Worm (Caenorhabditis elegans) whole organism, L2 larva: Measurements from ENCODE around the gene F59B10.6.

ENCODE experiments used
- C34F6.9 ChIP-seq: fragments of 150-350 bp; optimal IDR thresholded peaks from 2 replicates; lab custom pipeline; 2014; ENCODE audit warnings: missing biosample characterization, missing genetic modification characterization
- F13H6.1 ChIP-seq: sonication (generic microtip); optimal IDR thresholded peaks from 2 replicates; lab custom pipeline; 2016; ENCODE audit warnings: missing genetic modification characterization, missing compliant biosample characterization
- R02D3.7 ChIP-seq: fragments of 150-350 bp; optimal IDR thresholded peaks from 2 replicates; lab custom pipeline; 2014; ENCODE audit warnings: missing biosample characterization, missing genetic modification characterization
- Y55F3AM.14 ChIP-seq: fragments of 200-800 bp; sonication (Bioruptor generic); optimal IDR thresholded peaks from 2 replicates; lab custom pipeline; 2018; ENCODE audit warnings: mild to moderate bottlenecking, missing genetic modification characterization, missing compliant biosample characterization
- ZK546.5 ChIP-seq: sonication (generic microtip); optimal IDR thresholded peaks from 2 replicates; lab custom pipeline; 2017; ENCODE audit warnings: missing biosample characterization, missing genetic modification characterization
- alr-1 ChIP-seq: fragments of 150-350 bp; optimal IDR thresholded peaks from 2 replicates; lab custom pipeline; 2014; ENCODE audit warnings: missing biosample characterization, missing genetic modification characterization
- ama-1 ChIP-seq: fragments of 150-350 bp; optimal IDR thresholded peaks from 2 replicates; lab custom pipeline; 2018; ENCODE audit warnings: inconsistent platforms
- blmp-1 ChIP-seq: sonication (generic microtip); optimal IDR thresholded peaks from 2 replicates; lab custom pipeline; 2017; ENCODE audit warnings: missing genetic modification characterization, mild to moderate bottlenecking, missing compliant biosample characterization, antibody characterized with exemption, moderate library complexity; ENCODE audit not compliant: insufficient read depth
- ceh-16 ChIP-seq: fragments of 150-350 bp; optimal IDR thresholded peaks from 2 replicates; lab custom pipeline; 2014; ENCODE audit warnings: missing biosample characterization, missing genetic modification characterization
- ceh-82 ChIP-seq: fragments of 150-350 bp; optimal IDR thresholded peaks from 2 replicates; lab custom pipeline; 2014; ENCODE audit warnings: missing biosample characterization, missing genetic modification characterization
- crh-2 ChIP-seq: sonication (generic microtip); optimal IDR thresholded peaks from 2 replicates; lab custom pipeline; 2017; ENCODE audit warnings: missing biosample characterization, missing genetic modification characterization
- dmd-4 ChIP-seq: sonication (generic microtip); optimal IDR thresholded peaks from 2 replicates; lab custom pipeline; 2017; ENCODE audit warnings: missing biosample characterization, missing genetic modification characterization
- egl-27 ChIP-seq: sonication (generic microtip); optimal IDR thresholded peaks from 3 replicates; lab custom pipeline; 2017; ENCODE audit warnings: missing biosample characterization, missing genetic modification reagents, missing genetic modification characterization
- elt-1 ChIP-seq: fragments of 150-350 bp; optimal IDR thresholded peaks from 2 replicates; lab custom pipeline; 2014; ENCODE audit warnings: missing biosample characterization, missing genetic modification characterization
- elt-3 ChIP-seq: sonication (generic microtip); optimal IDR thresholded peaks from 2 replicates; lab custom pipeline; 2017; ENCODE audit warnings: missing biosample characterization, missing genetic modification characterization
- fos-1 ChIP-seq: fragments of 150-350 bp; optimal IDR thresholded peaks from 2 replicates; lab custom pipeline; 2014; ENCODE audit warnings: missing biosample characterization, missing genetic modification characterization
- gmeb-1 ChIP-seq: fragments of 150-350 bp; optimal IDR thresholded peaks from 2 replicates; lab custom pipeline; 2014; ENCODE audit warnings: missing biosample characterization, missing genetic modification characterization
- lin-11 ChIP-seq: fragments of 150-350 bp; sonication (generic microtip); optimal IDR thresholded peaks from 2 replicates; lab custom pipeline; 2014; ENCODE audit warnings: missing biosample characterization, missing genetic modification characterization, inconsistent platforms, mixed read lengths
- lin-13 ChIP-seq: fragments of 150-350 bp; optimal IDR thresholded peaks from 2 replicates; lab custom pipeline; 2014; ENCODE audit warnings: missing biosample characterization, missing genetic modification reagents, missing genetic modification characterization
- lin-39 ChIP-seq: fragments of 150-350 bp; optimal IDR thresholded peaks from 2 replicates; lab custom pipeline; 2014; ENCODE audit warnings: missing biosample characterization, missing genetic modification reagents, missing genetic modification characterization
- lsy-2 ChIP-seq, 2 experiments: fragments of 150-350 bp in 1 of 2; sonication (generic microtip) in 1 of 2; optimal IDR thresholded peaks; 2 replicates each; lab custom pipeline; 2014 to 2017; ENCODE audit warnings: missing biosample characterization in 2 of 2, missing genetic modification characterization in 2 of 2
- mab-5 ChIP-seq: fragments of 150-350 bp; optimal IDR thresholded peaks from 2 replicates; lab custom pipeline; 2014; ENCODE audit warnings: missing biosample characterization, missing genetic modification characterization
- mbf-1 ChIP-seq: sonication (generic microtip); optimal IDR thresholded peaks from 2 replicates; lab custom pipeline; 2017; ENCODE audit warnings: missing biosample characterization, missing genetic modification characterization
- mdl-1 ChIP-seq, 2 experiments: fragments of 150-350 bp in 1 of 2; sonication (generic microtip) in 1 of 2; optimal IDR thresholded peaks; 2 replicates each; lab custom pipeline; 2017; ENCODE audit warnings: missing biosample characterization in 2 of 2, missing genetic modification characterization in 2 of 2
- nhr-10 ChIP-seq: sonication (generic microtip); optimal IDR thresholded peaks from 2 replicates; lab custom pipeline; 2017; ENCODE audit warnings: missing biosample characterization, missing genetic modification characterization
- nhr-11 ChIP-seq: fragments of 150-350 bp; optimal IDR thresholded peaks from 2 replicates; lab custom pipeline; 2014; ENCODE audit warnings: missing biosample characterization, missing genetic modification characterization
- nhr-129 ChIP-seq: fragments of 150-350 bp; optimal IDR thresholded peaks from 2 replicates; lab custom pipeline; 2014; ENCODE audit warnings: missing biosample characterization, missing genetic modification characterization
- nhr-21 ChIP-seq: fragments of 150-350 bp; optimal IDR thresholded peaks from 2 replicates; lab custom pipeline; 2014; ENCODE audit warnings: missing biosample characterization, missing genetic modification characterization
- nhr-23 ChIP-seq: fragments of 150-350 bp; optimal IDR thresholded peaks from 2 replicates; lab custom pipeline; 2014; ENCODE audit warnings: missing biosample characterization, missing genetic modification reagents, missing genetic modification characterization
- nhr-237 ChIP-seq: fragments of 150-350 bp; optimal IDR thresholded peaks from 2 replicates; lab custom pipeline; 2014; ENCODE audit warnings: missing biosample characterization, missing genetic modification characterization
- nhr-25 ChIP-seq: fragments of 150-350 bp; sonication (generic microtip); optimal IDR thresholded peaks from 3 replicates; lab custom pipeline; 2014; ENCODE audit warnings: missing biosample characterization, missing genetic modification characterization
- nhr-6 ChIP-seq: fragments of 150-350 bp; optimal IDR thresholded peaks from 2 replicates; lab custom pipeline; 2014; ENCODE audit warnings: missing biosample characterization, missing genetic modification characterization
- nhr-77 ChIP-seq: fragments of 150-350 bp; optimal IDR thresholded peaks from 2 replicates; lab custom pipeline; 2014; ENCODE audit warnings: missing biosample characterization, missing genetic modification characterization
- peb-1 ChIP-seq: fragments of 150-350 bp; optimal IDR thresholded peaks from 2 replicates; lab custom pipeline; 2014; ENCODE audit warnings: missing biosample characterization, missing genetic modification characterization
- sem-4 ChIP-seq: fragments of 150-350 bp; optimal IDR thresholded peaks from 2 replicates; lab custom pipeline; 2014; ENCODE audit warnings: missing biosample characterization, missing genetic modification reagents, missing genetic modification characterization
- skn-1 ChIP-seq: sonication (generic microtip); optimal IDR thresholded peaks from 2 replicates; lab custom pipeline; 2017; ENCODE audit warnings: missing biosample characterization, missing genetic modification characterization
- sma-3 ChIP-seq: sonication (generic microtip); optimal IDR thresholded peaks from 2 replicates; lab custom pipeline; 2016; ENCODE audit warnings: missing genetic modification reagents, missing genetic modification characterization, missing compliant biosample characterization
- sma-9 ChIP-seq, 2 experiments: fragments of 150-350 bp in 1 of 2; sonication (generic microtip) in 1 of 2; optimal IDR thresholded peaks; 2 replicates each; lab custom pipeline; 2014 to 2016; ENCODE audit warnings: missing genetic modification characterization in 2 of 2, mild to moderate bottlenecking in 1 of 2, missing biosample characterization in 1 of 2, missing compliant biosample characterization in 1 of 2, missing genetic modification reagents in 1 of 2, moderate library complexity in 1 of 2
- unc-39 ChIP-seq: fragments of 150-350 bp; optimal IDR thresholded peaks from 2 replicates; lab custom pipeline; 2014; ENCODE audit warnings: missing biosample characterization, missing genetic modification characterization
- unc-55 ChIP-seq: fragments of 150-350 bp; sonication (generic microtip); optimal IDR thresholded peaks from 3 replicates; lab custom pipeline; 2014; ENCODE audit warnings: missing biosample characterization, missing genetic modification reagents, missing genetic modification characterization
- unc-62 ChIP-seq: fragments of 150-350 bp; optimal IDR thresholded peaks from 2 replicates; lab custom pipeline; 2014; ENCODE audit warnings: missing biosample characterization, missing genetic modification reagents, missing genetic modification characterization
- zag-1 ChIP-seq: fragments of 150-350 bp; optimal IDR thresholded peaks from 2 replicates; lab custom pipeline; 2014; ENCODE audit warnings: missing biosample characterization, missing genetic modification characterization
- ztf-1 ChIP-seq: fragments of 200-800 bp; sonication (Bioruptor generic); conservative IDR thresholded peaks from 2 replicates; pipeline ENCODE4 v1.3.6; 2022; ENCODE audit warnings: missing genetic modification characterization, missing compliant biosample characterization
- ztf-11 ChIP-seq: sonication (generic microtip); optimal IDR thresholded peaks from 2 replicates; lab custom pipeline; 2017; ENCODE audit warnings: missing biosample characterization, missing genetic modification characterization
- ztf-4 ChIP-seq: fragments of 150-350 bp; optimal IDR thresholded peaks from 2 replicates; lab custom pipeline; 2014; ENCODE audit warnings: missing biosample characterization, missing genetic modification characterization

The F59B10.6 gene

ce11 chrII:10557206-10557574 is 32.9 kb upstream of the F59B10.6 start (continued):
- TF ChIP-seq alr-1 (tag; lab: Kevin White, UChicago) (no peak), gmeb-1 (tag; lab: Kevin White, UChicago) (peak; percentile 37), nhr-10 (no peak), elt-3 (no peak), egl-27 (tag; lab: Kevin White, UChicago) (no peak), unc-62 (GFP tag; lab: Kevin White, UChicago) (no peak), F13H6.1 (peak; percentile 36), zag-1 (tag; lab: Kevin White, UChicago) (no peak), nhr-11 (peak; percentile 41), unc-39 (no peak), sem-4 (tag; lab: Kevin White, UChicago) (no peak), R02D3.7 (tag; lab: Kevin White, UChicago) (no peak), ceh-82 (tag; lab: Kevin White, UChicago) (no peak), sma-9 (GFP tag; optimal IDR thresholded peaks at IDR 0.05; lab: Kevin White, UChicago) (peak; percentile 77), sma-9 (tag; optimal IDR thresholded peaks at IDR 0.05; lab: Kevin White, UChicago) (no peak), nhr-77 (tag; lab: Kevin White, UChicago) (no peak), dmd-4 (tag; lab: Kevin White, UChicago) (no peak), mbf-1 (no peak), unc-55 (GFP tag; lab: Kevin White, UChicago) (no peak), ama-1 (lab: Kevin White, UChicago) (peak; percentile 15), crh-2 (tag; lab: Kevin White, UChicago) (peak; percentile 79)

ce11 chrII:10556550-10557205 is 32.4 kb upstream of the F59B10.6 start:
- TF ChIP-seq nhr-129 (tag; lab: Kevin White, UChicago) (peak; percentile 23), sma-9 (GFP tag; optimal IDR thresholded peaks at IDR 0.05; lab: Kevin White, UChicago) (peak; percentile 45), sma-9 (tag; optimal IDR thresholded peaks at IDR 0.05; lab: Kevin White, UChicago) (no peak), F13H6.1 (no peak), fos-1 (tag; lab: Kevin White, UChicago) (peak; percentile 39), gmeb-1 (tag; lab: Kevin White, UChicago) (no peak)

ce11 chrII:10555484-10556075 is 31.3 kb upstream of the F59B10.6 start:
- TF ChIP-seq nhr-6 (no peak), ceh-82 (tag; lab: Kevin White, UChicago) (no peak), ztf-11 (tag; lab: Kevin White, UChicago) (no peak), sma-9 (GFP tag; optimal IDR thresholded peaks at IDR 0.05; lab: Kevin White, UChicago) (peak; percentile 40), sma-9 (tag; optimal IDR thresholded peaks at IDR 0.05; lab: Kevin White, UChicago) (no peak), blmp-1 (tag; lab: Kevin White, UChicago) (no peak), alr-1 (tag; lab: Kevin White, UChicago) (no peak), nhr-23 (no peak), nhr-77 (tag; lab: Kevin White, UChicago) (no peak), nhr-11 (no peak), lin-11 (tag; lab: Kevin White, UChicago) (no peak), ceh-16 (tag; lab: Kevin White, UChicago) (no peak), skn-1 (tag; lab: Kevin White, UChicago) (no peak), lsy-2 (tag; optimal IDR thresholded peaks at IDR 0.05; lab: Kevin White, UChicago) (peak in 1 of 2 experiments; percentile 54), ama-1 (lab: Kevin White, UChicago) (no peak), lin-39 (tag; lab: Kevin White, UChicago) (no peak), nhr-237 (no peak), lin-13 (GFP tag; lab: Kevin White, UChicago) (peak; percentile 15), gmeb-1 (tag; lab: Kevin White, UChicago) (peak; percentile 30), nhr-129 (tag; lab: Kevin White, UChicago) (peak; percentile 95), crh-2 (tag; lab: Kevin White, UChicago) (peak; percentile 55), mab-5 (tag; lab: Kevin White, UChicago) (no peak), sem-4 (tag; lab: Kevin White, UChicago) (peak; percentile 72), elt-1 (tag; lab: Kevin White, UChicago) (no peak), zag-1 (tag; lab: Kevin White, UChicago) (no peak), ZK546.5 (no peak), F13H6.1 (peak; percentile 78), peb-1 (tag; lab: Kevin White, UChicago) (no peak), C34F6.9 (tag; lab: Kevin White, UChicago) (peak; percentile 63), fos-1 (tag; lab: Kevin White, UChicago) (peak; percentile 80), elt-3 (no peak), ztf-4 (tag; lab: Kevin White, UChicago) (peak; percentile 73), ztf-1 (GFP tag; lab: Robert Waterston, UW) (no peak), mdl-1 (tag; optimal IDR thresholded peaks at IDR 0.05; lab: Kevin White, UChicago) (peak; percentile 51 to 54), dmd-4 (tag; lab: Kevin White, UChicago) (no peak), sma-3 (GFP tag; lab: Kevin White, UChicago) (peak; percentile 81), nhr-25 (tag; lab: Kevin White, UChicago) (peak; percentile 80), Y55F3AM.14 (no peak), mbf-1 (no peak), nhr-21 (peak; percentile 73), unc-39 (no peak)
